Fruit fly (Drosophila melanogaster): ENCODE results near the gene qtc.

The qtc gene

DNA sequence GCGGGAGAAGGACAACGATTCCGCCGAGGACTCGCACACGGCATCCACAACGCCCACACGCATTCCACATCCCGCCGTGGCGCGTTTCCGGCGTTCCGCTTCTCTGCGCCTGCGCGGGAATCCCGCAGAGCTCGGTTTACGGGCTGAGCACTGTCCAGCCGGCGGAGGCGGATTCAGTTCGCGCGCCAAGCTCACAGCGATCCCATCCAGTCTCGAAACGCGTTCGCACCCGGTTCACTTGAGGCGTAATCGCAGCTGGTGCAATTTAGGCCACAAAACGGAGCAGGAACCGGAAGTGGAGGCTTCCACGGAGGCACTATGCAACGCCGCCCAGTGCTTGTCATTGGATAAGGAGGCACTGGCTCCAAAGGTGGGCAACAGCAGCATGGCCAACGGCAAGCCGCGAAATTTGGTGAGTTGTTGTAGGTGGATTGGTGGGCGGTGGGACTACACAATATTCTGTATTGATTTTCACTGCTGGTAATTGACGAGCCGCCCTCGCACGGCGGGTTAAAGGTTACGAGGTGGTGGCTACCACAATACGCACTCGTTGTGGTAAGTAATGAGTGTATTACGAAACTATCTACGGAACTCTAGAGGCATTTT, 2.3 kb downstream of the qtc start:
- no peak for TF ChIP-seq Dfd (GFP tag; optimal IDR thresholded peaks at IDR 0.05)
- no peak for TF ChIP-seq Hr83 (GFP tag; optimal IDR thresholded peaks at IDR 0.05; ENCODE audit: poor library complexity, severe bottlenecking)
- peak; percentile 35 for TF ChIP-seq Dif (GFP tag; optimal IDR thresholded peaks at IDR 0.05; ENCODE audit: partially characterized antibody)

DNA sequence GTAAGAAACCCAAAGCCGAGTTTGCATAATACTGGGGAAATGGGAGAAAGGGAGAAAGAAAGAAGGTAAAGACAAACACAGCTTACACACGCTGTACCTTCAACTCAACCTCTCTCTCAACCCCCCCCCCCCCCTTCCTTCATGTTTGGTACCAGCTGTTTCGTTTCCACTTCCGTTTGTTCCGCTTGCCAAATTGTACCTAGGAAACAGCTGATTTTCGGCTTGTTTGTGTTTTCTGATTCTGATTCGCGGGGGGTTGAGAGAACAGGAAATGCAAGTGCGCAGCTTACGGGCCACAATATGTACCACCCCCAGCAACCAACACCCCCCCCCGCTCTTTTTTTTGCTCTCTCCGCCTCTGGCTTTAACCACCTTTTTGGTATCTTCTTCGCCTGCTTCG, 3.3 kb downstream of the qtc start:
- no peak for TF ChIP-seq Dif (GFP tag; optimal IDR thresholded peaks at IDR 0.05; ENCODE audit: partially characterized antibody)
- no peak for TF ChIP-seq pan (optimal IDR thresholded peaks at IDR 0.05)
- no peak for TF ChIP-seq foxo (GFP tag; optimal IDR thresholded peaks at IDR 0.05)
- TF ChIP-seq GATAd (GFP tag; optimal IDR thresholded peaks at IDR 0.05): no peak
- no peak for TF ChIP-seq jim (GFP tag; optimal IDR thresholded peaks at IDR 0.05)
- no peak for TF ChIP-seq usp (GFP tag; optimal IDR thresholded peaks at IDR 0.05)
- peak; percentile 68 for TF ChIP-seq psq (GFP tag; optimal IDR thresholded peaks at IDR 0.05)

DNA sequence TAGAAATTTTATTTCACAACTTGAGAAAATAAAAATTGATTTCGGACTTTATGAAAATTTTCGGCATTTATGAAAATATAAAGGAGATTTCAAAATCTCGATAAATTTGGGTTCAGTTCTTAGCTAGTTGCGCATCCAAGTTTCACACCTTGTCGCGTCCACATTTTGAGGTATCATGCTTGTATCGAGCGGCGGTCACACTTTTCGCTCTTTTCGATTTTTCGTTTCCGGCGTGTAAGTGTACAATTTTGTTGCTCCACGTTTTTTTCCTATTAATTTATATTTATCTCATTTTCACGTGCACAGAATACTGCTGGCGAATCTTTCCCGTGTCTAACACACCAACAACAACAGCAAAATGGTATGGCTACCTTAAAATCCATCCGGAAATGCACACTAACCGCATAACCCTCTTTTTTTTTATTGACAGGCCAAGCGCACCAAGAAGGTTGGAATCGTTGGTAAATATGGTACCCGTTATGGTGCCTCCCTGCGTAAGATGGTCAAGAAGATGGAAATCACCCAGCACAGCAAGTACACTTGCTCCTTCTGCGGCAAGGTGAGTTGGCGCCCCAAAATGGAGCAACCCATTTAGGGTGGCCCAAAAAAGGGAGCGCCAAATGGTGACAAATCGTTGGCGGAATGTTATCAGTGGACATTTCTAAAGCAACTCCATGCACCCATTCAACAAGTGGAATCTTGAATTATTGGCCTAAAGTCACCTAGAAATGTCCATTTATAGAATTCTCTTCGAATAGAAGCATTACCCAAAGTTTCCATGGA, 10.4 kb downstream of the qtc start, which contains the start of gene RpL37A:
TSS of gene RpL37A (plus strand) at position 161 of the 783 bp plus-strand sequence.
- peak; percentile 69 for TF ChIP-seq CG9705 (GFP tag; optimal IDR thresholded peaks at IDR 0.05)
- TF ChIP-seq tai (GFP tag; optimal IDR thresholded peaks at IDR 0.05): no peak
- TF ChIP-seq psq (GFP tag; optimal IDR thresholded peaks at IDR 0.05): peak; percentile 24
- no peak for TF ChIP-seq N (GFP tag; optimal IDR thresholded peaks at IDR 0.05)
- TF ChIP-seq HLH106 (tag; optimal IDR thresholded peaks at IDR 0.05): peak; percentile 64
- TF ChIP-seq CrebA (GFP tag; optimal IDR thresholded peaks at IDR 0.05; ENCODE audit: borderline replicate concordance): no peak
- peak; percentile 31 for TF ChIP-seq OdsH (GFP tag; optimal IDR thresholded peaks at IDR 0.05)
- peak; percentile 86 for TF ChIP-seq Hr83 (GFP tag; optimal IDR thresholded peaks at IDR 0.05; ENCODE audit: poor library complexity, severe bottlenecking)
- no peak for TF ChIP-seq woc (GFP tag; optimal IDR thresholded peaks at IDR 0.05)
- TF ChIP-seq dl (GFP tag; optimal IDR thresholded peaks at IDR 0.05; ENCODE audit: insufficient read depth in 1 of 2, partially characterized antibody in 2 of 2): no peak
- no peak for TF ChIP-seq lola (GFP tag; optimal IDR thresholded peaks at IDR 0.05)
- TF ChIP-seq dsf (GFP tag; optimal IDR thresholded peaks at IDR 0.05; ENCODE audit: borderline replicate concordance): peak; percentile 12
- TF ChIP-seq Mio (GFP tag; optimal IDR thresholded peaks at IDR 0.05): no peak
- TF ChIP-seq Vsx2 (GFP tag; optimal IDR thresholded peaks at IDR 0.05; ENCODE audit: partially characterized antibody): peak; percentile 38
- TF ChIP-seq Hnf4 (GFP tag; optimal IDR thresholded peaks at IDR 0.05): peak; percentile 12
- TF ChIP-seq brk (GFP tag; optimal IDR thresholded peaks at IDR 0.05): no peak
- peak; percentile 73 for TF ChIP-seq sage (GFP tag; optimal IDR thresholded peaks at IDR 0.05)
- no peak for TF ChIP-seq pan (optimal IDR thresholded peaks at IDR 0.05)
- no peak for TF ChIP-seq ey (GFP tag; optimal IDR thresholded peaks at IDR 0.05)
- no peak for TF ChIP-seq Abd-B (GFP tag; optimal IDR thresholded peaks at IDR 0.05)
- peak; percentile 78 for TF ChIP-seq h (GFP tag; optimal IDR thresholded peaks at IDR 0.05)
- TF ChIP-seq dmrt93B (GFP tag; optimal IDR thresholded peaks at IDR 0.05): peak; percentile 73
- no peak for TF ChIP-seq Hr78 (GFP tag; optimal IDR thresholded peaks at IDR 0.05)
- peak in 1 of 2 experiments; percentile 62 for TF ChIP-seq foxo (GFP tag; optimal IDR thresholded peaks at IDR 0.05)
- peak; percentile 82 for TF ChIP-seq sv (GFP tag; optimal IDR thresholded peaks at IDR 0.05)
- TF ChIP-seq CG32264 (GFP tag; optimal IDR thresholded peaks at IDR 0.05): peak; percentile 43
- no peak for TF ChIP-seq usp (GFP tag; optimal IDR thresholded peaks at IDR 0.05)
- peak; percentile 52 for TF ChIP-seq fru (GFP tag; optimal IDR thresholded peaks at IDR 0.05)
- TF ChIP-seq GATAd (GFP tag; optimal IDR thresholded peaks at IDR 0.05): no peak
- TF ChIP-seq Rel (GFP tag; optimal IDR thresholded peaks at IDR 0.05): peak; percentile 66
- TF ChIP-seq Rel (tag; optimal IDR thresholded peaks at IDR 0.05): peak; percentile 50
- peak; percentile 73 for TF ChIP-seq Sp1 (GFP tag; optimal IDR thresholded peaks at IDR 0.05)
- no peak for TF ChIP-seq Dfd (GFP tag; optimal IDR thresholded peaks at IDR 0.05)
- peak; percentile 89 for TF ChIP-seq rgr (GFP tag; optimal IDR thresholded peaks at IDR 0.05)
- peak; percentile 5 for TF ChIP-seq Myc (optimal IDR thresholded peaks at IDR 0.05)
- TF ChIP-seq Dif (GFP tag; optimal IDR thresholded peaks at IDR 0.05; ENCODE audit: partially characterized antibody): peak; percentile 19
- peak; percentile 12 for TF ChIP-seq Jra (GFP tag; optimal IDR thresholded peaks at IDR 0.05)
- TF ChIP-seq br (GFP tag; optimal IDR thresholded peaks at IDR 0.05): no peak

Data from whole organism, wandering third instar larva.